Worm (Caenorhabditis elegans) whole organism, midembryonic: ENCODE data around the gene cest-25.

Experiments
- flt-1 ChIP-seq: fragments of 200-800 bp; sonication (Bioruptor generic); IDR thresholded peaks from 2 replicates; pipeline ENCODE4 v1.3.6; 2022; ENCODE audit warnings: missing genetic modification characterization, missing compliant biosample characterization
- med-1 ChIP-seq: sonication (generic microtip); optimal IDR thresholded peaks from 2 replicates; lab custom pipeline; 2017; ENCODE audit warnings: missing genetic modification characterization, mild to moderate bottlenecking, missing compliant biosample characterization, antibody characterized with exemption, missing genetic modification reagents; ENCODE audit not compliant: insufficient read depth

DNA sequence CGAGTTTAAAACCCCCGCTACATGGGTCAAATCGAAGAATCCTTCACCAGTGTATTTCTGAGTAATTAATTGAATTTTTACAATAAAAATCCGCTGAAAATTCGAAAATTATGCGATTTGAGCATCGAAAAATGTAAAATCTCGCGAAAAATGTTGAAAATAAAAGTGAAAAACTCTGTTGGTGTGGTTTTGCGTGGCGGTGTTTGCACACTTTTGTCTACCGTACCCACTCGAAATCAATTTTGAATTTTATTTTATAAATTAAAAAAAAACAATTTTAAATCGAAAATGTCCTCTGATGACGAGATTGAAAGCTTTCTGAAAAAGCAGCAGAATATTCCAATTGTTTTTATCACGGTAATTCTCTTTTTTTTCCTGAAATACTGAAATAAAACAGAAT, 41.5 kb upstream of the cest-25 start, which contains the start of gene Y71H2AM.6:
- no peak for TF ChIP-seq med-1 (GFP tag; lab: Kevin White, UChicago)
- TF ChIP-seq flt-1 (GFP tag; lab: Robert Waterston, UW): no peak
